Fruit fly (Drosophila melanogaster) whole organism, embryonic: ENCODE data around the gene CG6738.

Experiments used
- CG10462 ChIP-seq: fragments of 200-800 bp; sonication (Bioruptor generic); optimal IDR thresholded peaks from 2 replicates; lab custom pipeline; 2016; ENCODE audit warnings: missing biosample characterization, missing genetic modification characterization
- CG11695 ChIP-seq: fragments of 200-800 bp; sonication (Bioruptor generic); IDR thresholded peaks from 3 replicates; pipeline ENCODE4 v1.3.6; 2022; ENCODE audit warnings: missing biosample characterization, missing genetic modification characterization
- CG12744 ChIP-seq: fragments of 200-800 bp; sonication (Bioruptor generic); optimal IDR thresholded peaks from 2 replicates; lab custom pipeline; 2016; ENCODE audit warnings: missing biosample characterization, missing genetic modification characterization
- CG13296 ChIP-seq: fragments of 200-800 bp; sonication (Bioruptor generic); optimal IDR thresholded peaks from 3 replicates; lab custom pipeline; 2018; ENCODE audit warnings: missing biosample characterization, mild to moderate bottlenecking, missing genetic modification characterization
- CG15696 ChIP-seq: fragments of 200-800 bp; sonication (Bioruptor generic); optimal IDR thresholded peaks from 2 replicates; lab custom pipeline; 2019; ENCODE audit warnings: missing biosample characterization, mild to moderate bottlenecking, missing genetic modification characterization, moderate library complexity
- CG18619 ChIP-seq: fragments of 200-800 bp; sonication (Bioruptor generic); optimal IDR thresholded peaks from 3 replicates; lab custom pipeline; 2017; ENCODE audit warnings: missing biosample characterization, mild to moderate bottlenecking, missing genetic modification characterization
- CG3281 ChIP-seq: fragments of 200-800 bp; sonication (Bioruptor generic); optimal IDR thresholded peaks from 3 replicates; lab custom pipeline; 2017; ENCODE audit warnings: missing biosample characterization, mild to moderate bottlenecking, missing genetic modification characterization
- CG33557 ChIP-seq: fragments of 200-800 bp; sonication (Bioruptor generic); optimal IDR thresholded peaks from 2 replicates; lab custom pipeline; 2019; ENCODE audit warnings: missing biosample characterization, mild to moderate bottlenecking, missing genetic modification characterization, moderate library complexity
- CG3847 ChIP-seq: fragments of 200-800 bp; sonication (Bioruptor generic); IDR thresholded peaks from 2 replicates; pipeline ENCODE4 v1.3.6; 2022; ENCODE audit warnings: missing biosample characterization, missing genetic modification characterization
- CG4617 ChIP-seq: fragments of 200-800 bp; sonication (Bioruptor generic); optimal IDR thresholded peaks from 3 replicates; lab custom pipeline; 2016; ENCODE audit warnings: missing biosample characterization, missing genetic modification characterization, borderline replicate concordance
- CG6683 ChIP-seq: fragments of 200-800 bp; sonication (Bioruptor generic); optimal IDR thresholded peaks from 2 replicates; lab custom pipeline; 2017; ENCODE audit warnings: missing biosample characterization, mild to moderate bottlenecking, missing genetic modification characterization, missing genetic modification reagents
- CG7357 ChIP-seq: fragments of 200-800 bp; sonication (Bioruptor generic); IDR thresholded peaks from 3 replicates; pipeline ENCODE4 v1.3.6; 2022; ENCODE audit warnings: missing biosample characterization, missing genetic modification characterization
- CG7372 ChIP-seq: fragments of 200-800 bp; sonication (Bioruptor generic); IDR thresholded peaks from 2 replicates; pipeline ENCODE4 v1.3.6; 2022; ENCODE audit warnings: missing biosample characterization, missing genetic modification characterization
- CG7556 ChIP-seq: fragments of 200-800 bp; sonication (Bioruptor generic); optimal IDR thresholded peaks from 2 replicates; lab custom pipeline; 2017; ENCODE audit warnings: missing biosample characterization, mild to moderate bottlenecking, missing genetic modification characterization
- CG7745 ChIP-seq: fragments of 200-800 bp; sonication (Bioruptor generic); optimal IDR thresholded peaks from 2 replicates; lab custom pipeline; 2018; ENCODE audit warnings: missing biosample characterization, mild to moderate bottlenecking, missing genetic modification characterization, moderate library complexity
- CG7839 ChIP-seq: fragments of 200-800 bp; sonication (Bioruptor generic); optimal IDR thresholded peaks from 3 replicates; lab custom pipeline; 2018; ENCODE audit warnings: missing biosample characterization, mild to moderate bottlenecking, missing genetic modification characterization, moderate library complexity
- CG8359 ChIP-seq: fragments of 200-800 bp; sonication (Bioruptor generic); optimal IDR thresholded peaks from 2 replicates; lab custom pipeline; 2017; ENCODE audit warnings: missing biosample characterization, mild to moderate bottlenecking, missing genetic modification characterization, borderline replicate concordance
- CG8388 ChIP-seq: fragments of 200-800 bp; sonication (Bioruptor generic); optimal IDR thresholded peaks from 2 replicates; lab custom pipeline; 2019; ENCODE audit warnings: missing biosample characterization, mild to moderate bottlenecking, missing genetic modification characterization, moderate library complexity
- CG9437 ChIP-seq: fragments of 200-800 bp; sonication (Bioruptor generic); optimal IDR thresholded peaks from 2 replicates; lab custom pipeline; 2018; ENCODE audit warnings: missing biosample characterization, mild to moderate bottlenecking, missing genetic modification characterization
- CoRest ChIP-seq: fragments of 200-800 bp; sonication (Bioruptor generic); optimal IDR thresholded peaks from 3 replicates; lab custom pipeline; 2018; ENCODE audit warnings: missing biosample characterization, mild to moderate bottlenecking, missing genetic modification characterization, moderate library complexity
- D19A ChIP-seq: fragments of 200-800 bp; optimal IDR thresholded peaks from 3 replicates; lab custom pipeline; 2019; ENCODE audit warnings: missing biosample characterization, mild to moderate bottlenecking, missing genetic modification characterization, moderate library complexity
- Dad ChIP-seq: fragments of 200-800 bp; sonication (Bioruptor generic); optimal IDR thresholded peaks from 3 replicates; lab custom pipeline; 2016; ENCODE audit warnings: missing biosample characterization, missing genetic modification characterization
- Drgx ChIP-seq: fragments of 200-800 bp; sonication (Bioruptor generic); IDR thresholded peaks from 2 replicates; pipeline ENCODE4 v1.3.6; 2022; ENCODE audit warnings: missing biosample characterization, missing genetic modification characterization
- Ets65A ChIP-seq: fragments of 200-800 bp; sonication (Bioruptor generic); peaks from one replicate; lab custom pipeline; 2016; ENCODE audit warnings: missing biosample characterization, missing genetic modification characterization
- Fer1 ChIP-seq: fragments of 200-800 bp; sonication (Bioruptor generic); optimal IDR thresholded peaks from 2 replicates; lab custom pipeline; 2017; ENCODE audit warnings: missing biosample characterization, mild to moderate bottlenecking, missing genetic modification characterization
- HHEX ChIP-seq: fragments of 200-800 bp; sonication (Bioruptor generic); optimal IDR thresholded peaks from 3 replicates; lab custom pipeline; 2017; ENCODE audit warnings: missing biosample characterization, mild to moderate bottlenecking, missing genetic modification characterization, missing genetic modification reagents
- Hmx ChIP-seq: fragments of 200-800 bp; sonication (Bioruptor generic); optimal IDR thresholded peaks from 2 replicates; lab custom pipeline; 2016; ENCODE audit warnings: missing biosample characterization, missing genetic modification characterization
- Hr3 ChIP-seq: fragments of 200-800 bp; sonication (Bioruptor generic); optimal IDR thresholded peaks from 3 replicates; lab custom pipeline; 2016; ENCODE audit warnings: missing biosample characterization, missing genetic modification characterization
- NfI ChIP-seq: fragments of 200-800 bp; sonication (Bioruptor generic); optimal IDR thresholded peaks from 3 replicates; lab custom pipeline; 2018; ENCODE audit warnings: missing biosample characterization, mild to moderate bottlenecking, missing genetic modification characterization, moderate library complexity
- Oli ChIP-seq: fragments of 200-800 bp; sonication (Bioruptor generic); optimal IDR thresholded peaks from 2 replicates; lab custom pipeline; 2018; ENCODE audit warnings: missing biosample characterization, mild to moderate bottlenecking, missing genetic modification characterization, moderate library complexity
- Usf ChIP-seq: fragments of 200-800 bp; sonication (Bioruptor generic); optimal IDR thresholded peaks from 2 replicates; lab custom pipeline; 2017; ENCODE audit warnings: missing genotype, missing biosample characterization, missing genetic modification characterization
- bigmax ChIP-seq: fragments of 200-800 bp; sonication (Bioruptor generic); optimal IDR thresholded peaks from 2 replicates; lab custom pipeline; 2018; ENCODE audit warnings: missing biosample characterization, mild to moderate bottlenecking, missing genetic modification characterization
- crol ChIP-seq: fragments of 200-800 bp; sonication (Bioruptor generic); IDR thresholded peaks from 2 replicates; pipeline ENCODE4 v1.3.6; 2022; ENCODE audit warnings: missing biosample characterization, missing genetic modification characterization
- da ChIP-seq: fragments of 200-800 bp; sonication (Bioruptor generic); optimal IDR thresholded peaks from 2 replicates; lab custom pipeline; 2016; ENCODE audit warnings: missing biosample characterization, missing genetic modification characterization
- disco-r ChIP-seq: fragments of 200-800 bp; sonication (Bioruptor generic); optimal IDR thresholded peaks from 2 replicates; lab custom pipeline; 2016; ENCODE audit warnings: missing biosample characterization, missing genetic modification characterization
- ind ChIP-seq: fragments of 200-800 bp; sonication (Bioruptor generic); optimal IDR thresholded peaks from 3 replicates; lab custom pipeline; 2016; ENCODE audit warnings: missing biosample characterization, missing genetic modification characterization
- jumu ChIP-seq: fragments of 200-800 bp; sonication (Bioruptor generic); optimal IDR thresholded peaks from 3 replicates; lab custom pipeline; 2016; ENCODE audit warnings: missing biosample characterization, missing genetic modification characterization
- kay ChIP-seq: fragments of 200-800 bp; sonication (Bioruptor generic); optimal IDR thresholded peaks from 2 replicates; lab custom pipeline; 2016; ENCODE audit warnings: missing biosample characterization, missing genetic modification characterization
- klu ChIP-seq: fragments of 200-800 bp; sonication (Bioruptor generic); IDR thresholded peaks from 2 replicates; pipeline ENCODE4 v1.3.6; 2022; ENCODE audit warnings: missing biosample characterization, missing genetic modification characterization
- lab ChIP-seq: fragments of 200-800 bp; sonication (Bioruptor generic); optimal IDR thresholded peaks from 3 replicates; lab custom pipeline; 2017; ENCODE audit warnings: missing biosample characterization, missing genetic modification characterization, mild to moderate bottlenecking, moderate library complexity, missing genetic modification reagents
- odd ChIP-seq: fragments of 200-800 bp; sonication (Bioruptor generic); optimal IDR thresholded peaks from 2 replicates; lab custom pipeline; 2017; ENCODE audit warnings: missing biosample characterization, mild to moderate bottlenecking, missing genetic modification characterization
- pum ChIP-seq: fragments of 200-800 bp; sonication (Bioruptor generic); optimal IDR thresholded peaks from 2 replicates; lab custom pipeline; 2016; ENCODE audit warnings: missing biosample characterization, missing genetic modification characterization
- run ChIP-seq: fragments of 200-800 bp; sonication (Bioruptor generic); optimal IDR thresholded peaks from 3 replicates; lab custom pipeline; 2018; ENCODE audit warnings: missing biosample characterization, mild to moderate bottlenecking, missing genetic modification characterization
- scrt ChIP-seq: fragments of 200-800 bp; sonication (Bioruptor generic); optimal IDR thresholded peaks from 2 replicates; lab custom pipeline; 2018; ENCODE audit warnings: missing biosample characterization, mild to moderate bottlenecking, missing genetic modification characterization, moderate library complexity
- sens-2 ChIP-seq: fragments of 200-800 bp; sonication (Bioruptor generic); IDR thresholded peaks from 2 replicates; pipeline ENCODE4 v1.3.6; 2022; ENCODE audit warnings: missing biosample characterization, missing genetic modification characterization
- seq ChIP-seq: fragments of 200-800 bp; sonication (Bioruptor generic); IDR thresholded peaks from 2 replicates; pipeline ENCODE4 v1.3.6; 2022; ENCODE audit warnings: missing biosample characterization, missing genetic modification characterization
- slbo ChIP-seq: fragments of 200-800 bp; sonication (Bioruptor generic); IDR thresholded peaks from 2 replicates; pipeline ENCODE4 v1.3.6; 2022; ENCODE audit warnings: missing biosample characterization, missing genetic modification characterization
- sob ChIP-seq: fragments of 200-800 bp; sonication (Bioruptor generic); IDR thresholded peaks from 2 replicates; pipeline ENCODE4 v1.3.6; 2022; ENCODE audit warnings: missing biosample characterization, missing genetic modification characterization
- tgo ChIP-seq: fragments of 200-800 bp; sonication (Bioruptor generic); IDR thresholded peaks from 3 replicates; pipeline ENCODE4 v1.3.6; 2022; ENCODE audit warnings: missing biosample characterization, missing genetic modification characterization
- tio ChIP-seq: fragments of 200-800 bp; sonication (Bioruptor generic); optimal IDR thresholded peaks from 2 replicates; lab custom pipeline; 2017; ENCODE audit warnings: missing biosample characterization, missing genetic modification characterization, inconsistent platforms
- zen2 ChIP-seq: fragments of 200-800 bp; sonication (Bioruptor generic); IDR thresholded peaks from 3 replicates; pipeline ENCODE4 v1.3.6; 2022; ENCODE audit warnings: missing biosample characterization, missing genetic modification characterization; ENCODE audit not compliant: partially characterized antibody
- zfh2 ChIP-seq: fragments of 200-800 bp; sonication (Bioruptor generic); optimal IDR thresholded peaks from 2 replicates; lab custom pipeline; 2016; ENCODE audit warnings: missing biosample characterization, missing genetic modification characterization

CG6738 gene

DNA sequence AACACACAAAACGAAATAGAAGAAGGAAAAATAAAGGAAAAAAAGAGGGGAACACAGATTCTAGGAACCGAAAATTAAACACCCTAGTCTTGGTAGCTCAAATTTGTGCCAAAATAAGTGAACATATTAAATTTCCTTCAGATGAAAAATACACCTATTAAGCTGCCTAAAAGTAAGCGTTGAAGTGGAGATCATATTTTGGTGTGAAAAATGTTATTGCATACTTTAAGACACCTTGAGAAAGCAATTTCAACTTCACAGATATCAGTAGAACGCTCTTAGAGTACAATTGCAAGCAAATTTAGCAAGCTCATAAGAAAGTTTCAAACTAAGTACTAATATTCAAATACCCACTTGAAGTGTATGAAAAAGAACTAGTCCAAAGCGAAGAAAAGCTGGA, 11.4 kb downstream of the CG6738 start:
- TF ChIP-seq CG8359 (no peak), Hr3 (GFP tag; lab: Kevin White, UChicago) (no peak), CG33557 (GFP tag; lab: Kevin White, UChicago) (no peak), CG6683 (GFP tag; lab: Kevin White, UChicago) (no peak), Ets65A (peak; percentile 54), jumu (GFP tag; lab: Kevin White, UChicago) (no peak), odd (GFP tag; lab: Kevin White, UChicago) (no peak), scrt (GFP tag; lab: Kevin White, UChicago) (peak; percentile 6), bigmax (GFP tag; lab: Kevin White, UChicago) (no peak), tio (GFP tag; lab: Kevin White, UChicago) (no peak), CG7839 (tag; lab: Kevin White, UChicago) (peak; percentile 46), CG10462 (GFP tag; lab: Kevin White, UChicago) (no peak), CG9437 (GFP tag; lab: Kevin White, UChicago) (no peak), sob (GFP tag; lab: Robert Waterston, UW) (no peak), HHEX (GFP tag; lab: Kevin White, UChicago) (no peak), pum (GFP tag; lab: Kevin White, UChicago) (no peak), tgo (GFP tag; lab: Robert Waterston, UW) (no peak), CG12744 (GFP tag; lab: Kevin White, UChicago) (no peak), zfh2 (GFP tag; lab: Kevin White, UChicago) (peak; percentile 2), CG15696 (no peak), sens-2 (no peak), CG7556 (GFP tag; lab: Kevin White, UChicago) (peak; percentile 29), CG11695 (GFP tag; lab: Robert Waterston, UW) (no peak), Fer1 (GFP tag; lab: Kevin White, UChicago) (peak; percentile 40), CG7745 (tag; lab: Kevin White, UChicago) (no peak), NfI (GFP tag; lab: Kevin White, UChicago) (no peak), D19A (tag; lab: Kevin White, UChicago) (peak; percentile 60), CG13296 (GFP tag; lab: Kevin White, UChicago) (peak; percentile 1), Drgx (GFP tag; lab: Robert Waterston, UW) (no peak), klu (no peak), ind (GFP tag; lab: Kevin White, UChicago) (no peak), CG3281 (GFP tag; lab: Kevin White, UChicago) (peak; percentile 35), CG18619 (peak; percentile 37), Dad (GFP tag; lab: Kevin White, UChicago) (no peak), kay (GFP tag; lab: Kevin White, UChicago) (no peak), CG3847 (GFP tag; lab: Robert Waterston, UW) (no peak), CG4617 (GFP tag; lab: Kevin White, UChicago) (no peak), CG7372 (GFP tag; lab: Robert Waterston, UW) (no peak), zen2 (GFP tag; lab: Robert Waterston, UW) (no peak), lab (peak; percentile 36), CG8388 (no peak), da (GFP tag; lab: Kevin White, UChicago) (no peak), CoRest (tag; lab: Kevin White, UChicago) (peak; percentile 22), Hmx (GFP tag; lab: Kevin White, UChicago) (no peak), Usf (GFP tag; lab: Kevin White, UChicago) (no peak), slbo (GFP tag; lab: Robert Waterston, UW) (peak; percentile 30; the same call in 1 of the 2 replicates), Oli (tag; lab: Kevin White, UChicago) (no peak), crol (GFP tag; lab: Robert Waterston, UW) (no peak), disco-r (GFP tag; lab: Kevin White, UChicago) (no peak), CG7357 (no peak), run (tag; lab: Kevin White, UChicago) (no peak), seq (no peak)
